Fruit fly (Drosophila melanogaster) whole organism, prepupa: Measurements from ENCODE around the gene DIP-alpha.

Experiments
- CG16779 ChIP-seq: fragments of 200-800 bp; sonication (Bioruptor generic); optimal IDR thresholded peaks from 3 replicates; lab custom pipeline; 2017; ENCODE audit warnings: missing biosample characterization, mild to moderate bottlenecking, missing genetic modification characterization
- CG31627 ChIP-seq: fragments of 200-800 bp; sonication (Bioruptor generic); optimal IDR thresholded peaks from 3 replicates; lab custom pipeline; 2016; ENCODE audit warnings: missing biosample characterization, missing genetic modification characterization
- CG6854 ChIP-seq: fragments of 200-800 bp; sonication (Bioruptor generic); optimal IDR thresholded peaks from 2 replicates; lab custom pipeline; 2017; ENCODE audit warnings: missing biosample characterization, mild to moderate bottlenecking, missing genetic modification characterization

- no peak for TF ChIP-seq CG16779 (tag; lab: Kevin White, UChicago)
- no peak for TF ChIP-seq CG31627 (GFP tag; lab: Kevin White, UChicago)
- no peak for TF ChIP-seq CG6854
Measured at dm6 chrX:3504251-3504650, 67.2 kb downstream of the DIP-alpha start.
